Worm (Caenorhabditis elegans): Measurements from ENCODE around the gene ttr-50.

ttr-50 gene

ce11 chrIV:11635437-11636408, 5.1 kb downstream of the ttr-50 start, which contains the start of gene mars-1 (continued):
- TF ChIP-seq daf-19 (GFP tag; conservative IDR thresholded peaks at IDR 0.05) (no peak), T20F7.1 (GFP tag; optimal IDR thresholded peaks at IDR 0.05) (peak; percentile 81), snpc-1.2 (GFP tag; IDR thresholded peaks at IDR 0.05) (no peak), nhr-77 (tag; optimal IDR thresholded peaks at IDR 0.05) (no peak), ztf-7 (tag; optimal IDR thresholded peaks at IDR 0.05) (no peak), mxl-3 (GFP tag; optimal IDR thresholded peaks at IDR 0.05) (peak; percentile 52), jun-1 (tag; optimal IDR thresholded peaks at IDR 0.05) (no peak), lir-3 (tag; optimal IDR thresholded peaks at IDR 0.05) (no peak), hif-1 (tag; optimal IDR thresholded peaks at IDR 0.05) (peak in 1 of 2 experiments; percentile 74), tra-1 (GFP tag; IDR thresholded peaks at IDR 0.05) (no peak), F26F4.8 (GFP tag; conservative IDR thresholded peaks at IDR 0.05) (no peak), unc-39 (tag; optimal IDR thresholded peaks at IDR 0.05) (no peak), F37D6.2 (tag; optimal IDR thresholded peaks at IDR 0.05) (peak; percentile 33), daf-8 (GFP tag; IDR thresholded peaks at IDR 0.05) (no peak), nhr-6 (tag; optimal IDR thresholded peaks at IDR 0.05) (no peak), php-3 (GFP tag; IDR thresholded peaks at IDR 0.05) (no peak), nhr-42 (GFP tag; IDR thresholded peaks at IDR 0.05) (no peak), nhr-25 (tag; optimal IDR thresholded peaks at IDR 0.05; ENCODE audit: borderline replicate concordance, insufficient read depth) (no peak), zfp-2 (tag; optimal IDR thresholded peaks at IDR 0.05) (no peak), R02D3.7 (tag; optimal IDR thresholded peaks at IDR 0.05) (no peak), Y48G9A.11 (GFP tag; IDR thresholded peaks at IDR 0.05) (no peak), ceh-20 (GFP tag; IDR thresholded peaks at IDR 0.05) (no peak), cey-2 (tag; optimal IDR thresholded peaks at IDR 0.05; ENCODE audit: borderline replicate concordance, insufficient read depth) (no peak), vab-7 (GFP tag; IDR thresholded peaks at IDR 0.05) (no peak), gei-8 (GFP tag; optimal IDR thresholded peaks at IDR 0.05) (no peak), mep-1 (tag; optimal IDR thresholded peaks at IDR 0.05) (peak; percentile 78), D1046.2 (GFP tag; IDR thresholded peaks at IDR 0.05) (no peak), nhr-28 (tag; optimal IDR thresholded peaks at IDR 0.05) (peak; percentile 41), unc-62 (GFP tag; optimal IDR thresholded peaks at IDR 0.05 in 1 of 2) (peak in 1 of 2 experiments; percentile 51), unc-62 (tag; optimal IDR thresholded peaks at IDR 0.05) (no peak), ZK546.5 (tag; optimal IDR thresholded peaks at IDR 0.05) (no peak), F44E2.7 (GFP tag; IDR thresholded peaks at IDR 0.05) (no peak), T26A8.4 (GFP tag; IDR thresholded peaks at IDR 0.05) (no peak), fos-1 (tag; optimal IDR thresholded peaks at IDR 0.05) (no peak), arid-1 (GFP tag; conservative IDR thresholded peaks at IDR 0.05) (no peak), zag-1 (tag; optimal IDR thresholded peaks at IDR 0.05) (no peak), nhr-102 (tag; optimal IDR thresholded peaks at IDR 0.05) (no peak), nhr-41 (GFP tag; IDR thresholded peaks at IDR 0.05) (no peak), duxl-1 (tag; optimal IDR thresholded peaks at IDR 0.05; ENCODE audit: poor library complexity) (no peak), snpc-4 (tag; optimal IDR thresholded peaks at IDR 0.05) (no peak), nhr-237 (tag; optimal IDR thresholded peaks at IDR 0.05) (no peak), mes-2 (tag; optimal IDR thresholded peaks at IDR 0.05; ENCODE audit: poor library complexity, severe bottlenecking) (peak; percentile 82), pqm-1 (tag; optimal IDR thresholded peaks at IDR 0.05) (no peak), skn-1 (tag; optimal IDR thresholded peaks at IDR 0.05) (no peak), lin-38 (GFP tag; IDR thresholded peaks at IDR 0.05) (peak; percentile 96), hlh-30 (tag; optimal IDR thresholded peaks at IDR 0.05; ENCODE audit: insufficient read depth) (peak; percentile 64), mxl-2 (GFP tag; conservative IDR thresholded peaks at IDR 0.05) (no peak), mdl-1 (tag; optimal IDR thresholded peaks at IDR 0.05) (peak in 1 of 2 experiments; percentile 15), ceh-32 (tag; optimal IDR thresholded peaks at IDR 0.05; ENCODE audit: poor library complexity) (no peak)

All from whole organism, L4 larva.